Worm (Caenorhabditis elegans): Measurements from ENCODE around the gene phat-6.
A peak's percentile ranks its signal among the peaks of the same experiment; 100 is the strongest.

phat-6 gene

ce11 chrX:15188986-15189675 lies 5.1 kb downstream of the phat-6 start (continued):
- TF ChIP-seq C16A3.4 (tag; optimal IDR thresholded peaks at IDR 0.05) (peak; percentile 11), lsy-2 (tag; optimal IDR thresholded peaks at IDR 0.05) (peak; percentile 57 to 64), swsn-7 (tag; optimal IDR thresholded peaks at IDR 0.05) (peak; percentile 72), ceh-90 (tag; optimal IDR thresholded peaks at IDR 0.05) (no peak), fkh-4 (tag; optimal IDR thresholded peaks at IDR 0.05; ENCODE audit: borderline replicate concordance) (no peak), efl-3 (GFP tag; optimal IDR thresholded peaks at IDR 0.05) (no peak), ets-5 (GFP tag; IDR thresholded peaks at IDR 0.05) (no peak)

ce11 chrX:15188510-15188909 lies 5.7 kb downstream of the phat-6 start:
- TF ChIP-seq pax-3 (tag; optimal IDR thresholded peaks at IDR 0.05) (peak; percentile 36), zip-4 (GFP tag; optimal IDR thresholded peaks at IDR 0.05) (no peak), fkh-8 (tag; optimal IDR thresholded peaks at IDR 0.05) (peak; percentile 50), sox-4 (tag; optimal IDR thresholded peaks at IDR 0.05) (peak; percentile 68), nhr-71 (tag; optimal IDR thresholded peaks at IDR 0.05) (peak; percentile 27), nhr-85 (tag) (peak; percentile 18), ceh-8 (GFP tag; optimal IDR thresholded peaks at IDR 0.05) (peak; percentile 46), lsy-2 (tag; optimal IDR thresholded peaks at IDR 0.05) (no peak), mef-2 (tag; optimal IDR thresholded peaks at IDR 0.05) (no peak), dsc-1 (tag; optimal IDR thresholded peaks at IDR 0.05) (peak; percentile 95), nhr-47 (tag; optimal IDR thresholded peaks at IDR 0.05) (peak; percentile 14), unc-86 (tag; optimal IDR thresholded peaks at IDR 0.05) (no peak)

- TF ChIP-seq unc-30 (tag; optimal IDR thresholded peaks at IDR 0.05) = no peak
- peak; percentile 52 for TF ChIP-seq lin-15B (tag; optimal IDR thresholded peaks at IDR 0.05)
- TF ChIP-seq elt-3 (tag; optimal IDR thresholded peaks at IDR 0.05) = peak in 5 of 6 experiments; percentile 31 to 88 (median 71)
- peak; percentile 61 for TF ChIP-seq mab-9 (GFP tag; IDR thresholded peaks at IDR 0.05)
- peak; percentile 95 for TF ChIP-seq swsn-7 (tag; optimal IDR thresholded peaks at IDR 0.05)
- TF ChIP-seq egl-27 (tag; optimal IDR thresholded peaks at IDR 0.05) = no peak
- TF ChIP-seq nhr-84 (tag; optimal IDR thresholded peaks at IDR 0.05) = no peak
- peak; percentile 84 to 88 (median 85) for TF ChIP-seq ceh-82 (tag; optimal IDR thresholded peaks at IDR 0.05)
- TF ChIP-seq ztf-11 (tag; optimal IDR thresholded peaks at IDR 0.05) = peak in 1 of 2 experiments; percentile 59
- TF ChIP-seq hpl-2 (GFP tag; optimal IDR thresholded peaks at IDR 0.05) = peak; percentile 73
- TF ChIP-seq zip-4 (GFP tag; optimal IDR thresholded peaks at IDR 0.05) = peak; percentile 85
- peak; percentile 88 for TF ChIP-seq C16A3.4 (tag; optimal IDR thresholded peaks at IDR 0.05)
- peak; percentile 93 for TF ChIP-seq nhr-19 (GFP tag; conservative IDR thresholded peaks at IDR 0.05)
- peak; percentile 98 for TF ChIP-seq blmp-1 (tag; optimal IDR thresholded peaks at IDR 0.05)
- peak; percentile 47 for TF ChIP-seq C04F5.9 (tag; optimal IDR thresholded peaks at IDR 0.05)
- peak; percentile 84 for TF ChIP-seq jun-1 (tag; optimal IDR thresholded peaks at IDR 0.05)
- peak; percentile 86 for TF ChIP-seq ztf-4 (tag; optimal IDR thresholded peaks at IDR 0.05)
- TF ChIP-seq ceh-90 (tag; optimal IDR thresholded peaks at IDR 0.05) = no peak
- peak; percentile 88 for TF ChIP-seq xbp-1 (tag; optimal IDR thresholded peaks at IDR 0.05)
- peak; percentile 97 for TF ChIP-seq nhr-85 (tag)
- TF ChIP-seq sptf-1 (tag; optimal IDR thresholded peaks at IDR 0.05) = no peak
- TF ChIP-seq fkh-8 (tag; optimal IDR thresholded peaks at IDR 0.05) = peak; percentile 74
- peak; percentile 77 to 82 (median 79) for TF ChIP-seq dpl-1 (GFP tag; optimal IDR thresholded peaks at IDR 0.05)
- TF ChIP-seq nhr-71 (tag; optimal IDR thresholded peaks at IDR 0.05) = peak; percentile 94
- no peak for TF ChIP-seq unc-62 (GFP tag; optimal IDR thresholded peaks at IDR 0.05)
- peak; percentile 67 for TF ChIP-seq nhr-11 (tag; optimal IDR thresholded peaks at IDR 0.05)
- no peak for TF ChIP-seq nhr-12 (tag; optimal IDR thresholded peaks at IDR 0.05)
- peak; percentile 44 for TF ChIP-seq pqm-1 (tag; optimal IDR thresholded peaks at IDR 0.05)
- TF ChIP-seq unc-86 (tag; optimal IDR thresholded peaks at IDR 0.05) = peak; percentile 84
- no peak for TF ChIP-seq hlh-4 (tag; optimal IDR thresholded peaks at IDR 0.05)
- TF ChIP-seq mdl-1 (tag; optimal IDR thresholded peaks at IDR 0.05) = peak in 1 of 2 experiments; percentile 90
- peak; percentile 89 for TF ChIP-seq dsc-1 (tag; optimal IDR thresholded peaks at IDR 0.05)
- peak; percentile 95 for TF ChIP-seq nhr-90 (tag; optimal IDR thresholded peaks at IDR 0.05; ENCODE audit: poor library complexity)
- no peak for TF ChIP-seq tlp-1 (tag; optimal IDR thresholded peaks at IDR 0.05)
- TF ChIP-seq nhr-237 (tag; optimal IDR thresholded peaks at IDR 0.05) = peak; percentile 76
- TF ChIP-seq ces-1 (GFP tag; optimal IDR thresholded peaks at IDR 0.05) = no peak
- peak; percentile 67 for TF ChIP-seq elt-2 (tag; optimal IDR thresholded peaks at IDR 0.05)
- peak; percentile 90 for TF ChIP-seq nhr-77 (tag; optimal IDR thresholded peaks at IDR 0.05)
Measured at ce11 chrX:15181454-15181853, 12.7 kb downstream of the phat-6 start, which contains the start of gene pkhm-2. pkhm-2 (minus strand) TSS chrX:15181465.
